Worm (Caenorhabditis elegans) whole organism, late embryonic: ENCODE measurements around the gene T19H5.7.

Experiments used
- C38D4.7 ChIP-seq: fragments of 200-800 bp; sonication (Bioruptor generic); optimal IDR thresholded peaks from 2 replicates; lab custom pipeline; 2018; ENCODE audit warnings: mild to moderate bottlenecking, missing genetic modification characterization, moderate library complexity, missing compliant biosample characterization
- ceh-24 ChIP-seq: sonication (generic microtip); optimal IDR thresholded peaks from 2 replicates; lab custom pipeline; 2016; ENCODE audit warnings: mild to moderate bottlenecking, missing genetic modification characterization, missing compliant biosample characterization
- ceh-34 ChIP-seq: sonication (generic microtip); optimal IDR thresholded peaks from 2 replicates; lab custom pipeline; 2016; ENCODE audit warnings: mild to moderate bottlenecking, missing genetic modification characterization, missing compliant biosample characterization
- pat-9 ChIP-seq: fragments of 200-800 bp; sonication (Bioruptor generic); optimal IDR thresholded peaks from 2 replicates; lab custom pipeline; 2018; ENCODE audit warnings: mild to moderate bottlenecking, missing genetic modification characterization, moderate library complexity, missing compliant biosample characterization
- sox-4 ChIP-seq: sonication (generic microtip); optimal IDR thresholded peaks from 2 replicates; lab custom pipeline; 2017; ENCODE audit warnings: mild to moderate bottlenecking, missing genetic modification characterization, inconsistent platforms, missing compliant biosample characterization

- TF ChIP-seq pat-9 (tag; lab: Kevin White, UChicago) (no peak), ceh-34 (tag; lab: Kevin White, UChicago) (no peak), sox-4 (tag; lab: Kevin White, UChicago) (no peak), ceh-24 (no peak), C38D4.7 (GFP tag; lab: Kevin White, UChicago) (no peak)
Measured at ce11 chrII:9483342-9483741, 3.4 kb upstream of the T19H5.7 start.
